Fruit fly (Drosophila melanogaster) whole organism, adult: ENCODE data around the gene eIF1.

ENCODE experiments used
- CG11617 ChIP-seq: fragments of 200-800 bp; sonication (Bioruptor generic); optimal IDR thresholded peaks from 2 replicates; lab custom pipeline; 2017; ENCODE audit warnings: mild to moderate bottlenecking, missing biosample characterization, missing genetic modification reagents, missing genetic modification characterization
- CG12768 ChIP-seq: fragments of 200-800 bp; sonication (Bioruptor generic); optimal IDR thresholded peaks from 2 replicates; lab custom pipeline; 2017; ENCODE audit warnings: missing biosample characterization, missing genetic modification characterization, mild to moderate bottlenecking, moderate library complexity, missing genetic modification reagents
- CG14711 ChIP-seq: fragments of 200-800 bp; sonication (Bioruptor generic); optimal IDR thresholded peaks from 2 replicates; lab custom pipeline; 2018; ENCODE audit warnings: missing biosample characterization, mild to moderate bottlenecking, missing genetic modification characterization, moderate library complexity
- CG1620 ChIP-seq: fragments of 200-800 bp; sonication (Bioruptor generic); optimal IDR thresholded peaks from 2 replicates; lab custom pipeline; 2016; ENCODE audit warnings: missing biosample characterization, missing genetic modification characterization
- CG33017 ChIP-seq: fragments of 200-800 bp; sonication (Bioruptor generic); optimal IDR thresholded peaks from 2 replicates; lab custom pipeline; 2018; ENCODE audit warnings: missing biosample characterization, mild to moderate bottlenecking, missing genetic modification characterization, moderate library complexity
- CG5204 ChIP-seq: fragments of 200-800 bp; sonication (Bioruptor generic); optimal IDR thresholded peaks from 2 replicates; lab custom pipeline; 2016; ENCODE audit warnings: missing biosample characterization, missing genetic modification characterization
- CG7045 ChIP-seq: fragments of 200-800 bp; sonication (Bioruptor generic); optimal IDR thresholded peaks from 2 replicates; lab custom pipeline; 2017; ENCODE audit warnings: missing biosample characterization, mild to moderate bottlenecking, missing genetic modification characterization
- CG7101 ChIP-seq: fragments of 200-800 bp; sonication (Bioruptor generic); optimal IDR thresholded peaks from 2 replicates; lab custom pipeline; 2018; ENCODE audit warnings: missing biosample characterization, mild to moderate bottlenecking, missing genetic modification characterization, moderate library complexity
- Clk ChIP-seq: fragments of 200-800 bp; sonication (Bioruptor generic); optimal IDR thresholded peaks from 2 replicates; lab custom pipeline; 2017; ENCODE audit warnings: missing biosample characterization, missing genetic modification characterization
- Crg-1 ChIP-seq: fragments of 200-800 bp; sonication (Bioruptor generic); optimal IDR thresholded peaks from 2 replicates; lab custom pipeline; 2016; ENCODE audit warnings: missing biosample characterization, missing genetic modification characterization
- Hr96 ChIP-seq: fragments of 200-800 bp; sonication (Bioruptor generic); optimal IDR thresholded peaks from 2 replicates; lab custom pipeline; 2016; ENCODE audit warnings: missing biosample characterization, missing genetic modification characterization
- Mnt ChIP-seq: fragments of 200-800 bp; sonication (Bioruptor generic); optimal IDR thresholded peaks from 2 replicates; lab custom pipeline; 2016; ENCODE audit warnings: missing biosample characterization, mild to moderate bottlenecking, missing genetic modification characterization
- bab1 ChIP-seq: fragments of 200-800 bp; sonication (Bioruptor generic); optimal IDR thresholded peaks from 3 replicates; lab custom pipeline; 2019; ENCODE audit warnings: missing biosample characterization, mild to moderate bottlenecking, missing genetic modification characterization, moderate library complexity
- cic ChIP-seq: fragments of 200-800 bp; sonication (Bioruptor generic); optimal IDR thresholded peaks from 2 replicates; lab custom pipeline; 2017; ENCODE audit warnings: missing biosample characterization, mild to moderate bottlenecking, missing genetic modification characterization, moderate library complexity
- cnc ChIP-seq, 2 experiments: fragments of >200 bp; optimal IDR thresholded peaks; 2 replicates each; lab custom pipeline; 2017
- kay ChIP-seq: fragments of 200-800 bp; sonication (Bioruptor generic); peaks from one replicate; lab custom pipeline; 2016; ENCODE audit warnings: missing biosample characterization, missing genetic modification characterization, borderline replicate concordance
- ovo ChIP-seq: fragments of 200-800 bp; sonication (Bioruptor generic); optimal IDR thresholded peaks from 2 replicates; lab custom pipeline; 2016; ENCODE audit warnings: missing biosample characterization, missing genetic modification characterization
- pad ChIP-seq: fragments of 200-800 bp; sonication (Bioruptor generic); optimal IDR thresholded peaks from 3 replicates; lab custom pipeline; 2017; ENCODE audit warnings: missing biosample characterization, missing genetic modification characterization, mild to moderate bottlenecking, moderate library complexity, missing genetic modification reagents
- tj ChIP-seq: fragments of 200-800 bp; sonication (Bioruptor generic); optimal IDR thresholded peaks from 3 replicates; lab custom pipeline; 2017; ENCODE audit warnings: missing biosample characterization, mild to moderate bottlenecking, missing genetic modification characterization, moderate library complexity
- toe ChIP-seq: fragments of 200-800 bp; sonication (Bioruptor generic); optimal IDR thresholded peaks from 2 replicates; lab custom pipeline; 2016; ENCODE audit warnings: missing biosample characterization, missing genetic modification characterization

The eIF1 gene

DNA sequence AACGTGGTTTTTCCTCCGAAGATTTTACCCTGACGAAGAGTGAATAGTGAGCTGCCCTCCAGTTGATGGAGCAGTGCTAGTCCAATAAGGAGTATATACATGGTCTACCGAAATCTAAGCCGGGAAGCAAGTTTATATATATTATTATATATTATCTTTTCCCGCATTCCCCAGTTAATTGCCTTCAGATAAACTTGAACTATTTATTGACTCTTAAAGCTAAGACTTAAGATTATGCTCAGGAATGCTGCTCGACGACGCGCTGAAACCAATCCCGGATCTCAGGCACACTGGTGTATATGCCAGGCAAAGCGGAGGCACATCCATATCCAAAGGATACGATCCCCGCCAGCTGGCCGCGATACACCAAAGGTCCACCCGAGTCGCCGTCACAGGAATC is 17.8 kb upstream of the eIF1 start, which contains the start of gene CG32277:
TSS of gene CG32277 (minus strand) at position 101 of the 400 bp plus-strand sequence.
- TF ChIP-seq CG1620 (GFP tag; lab: Kevin White, UChicago) (no peak), CG12768 (GFP tag; lab: Kevin White, UChicago) (no peak), bab1 (no peak), CG33017 (no peak), toe (no peak), cic (GFP tag; lab: Kevin White, UChicago) (no peak), CG7045 (GFP tag; lab: Kevin White, UChicago) (no peak), pad (GFP tag; lab: Kevin White, UChicago) (no peak), cnc (optimal IDR thresholded peaks at IDR 0.05; lab: Kevin White, UChicago) (no peak), kay (GFP tag; lab: Kevin White, UChicago) (no peak), CG5204 (GFP tag; lab: Kevin White, UChicago) (no peak), CG11617 (GFP tag; lab: Kevin White, UChicago) (no peak), Clk (GFP tag; lab: Kevin White, UChicago) (no peak), Hr96 (GFP tag; lab: Kevin White, UChicago) (no peak), Mnt (GFP tag; lab: Kevin White, UChicago) (no peak), CG7101 (tag; lab: Kevin White, UChicago) (no peak), ovo (GFP tag; lab: Kevin White, UChicago) (no peak), CG14711 (tag; lab: Kevin White, UChicago) (no peak), Crg-1 (GFP tag; lab: Kevin White, UChicago) (no peak), tj (GFP tag; lab: Kevin White, UChicago) (no peak)

DNA sequence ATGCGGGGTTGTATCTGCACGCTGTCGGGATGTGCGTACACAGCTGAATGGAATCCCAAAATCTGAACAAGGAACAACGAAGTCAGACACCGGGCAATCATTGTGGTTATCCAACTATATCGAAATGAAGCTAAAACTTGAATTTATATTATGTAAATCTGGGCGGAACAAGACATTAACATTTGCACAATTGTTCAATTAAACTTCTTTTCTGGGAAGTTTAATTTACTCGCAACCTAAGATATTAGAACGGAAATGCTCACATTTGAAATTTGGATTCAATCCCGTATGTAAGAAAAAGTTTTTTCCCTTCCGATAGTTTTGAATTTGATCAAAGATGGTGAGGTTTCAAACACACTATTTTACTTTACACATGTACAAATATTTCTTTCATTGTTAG is 16.9 kb upstream of the eIF1 start, which contains the start of gene CG33160:
TSS of gene CG33160 (minus strand) at position 101 of the 400 bp plus-strand sequence.
- TF ChIP-seq Hr96 (GFP tag; lab: Kevin White, UChicago) (no peak), bab1 (no peak)

DNA sequence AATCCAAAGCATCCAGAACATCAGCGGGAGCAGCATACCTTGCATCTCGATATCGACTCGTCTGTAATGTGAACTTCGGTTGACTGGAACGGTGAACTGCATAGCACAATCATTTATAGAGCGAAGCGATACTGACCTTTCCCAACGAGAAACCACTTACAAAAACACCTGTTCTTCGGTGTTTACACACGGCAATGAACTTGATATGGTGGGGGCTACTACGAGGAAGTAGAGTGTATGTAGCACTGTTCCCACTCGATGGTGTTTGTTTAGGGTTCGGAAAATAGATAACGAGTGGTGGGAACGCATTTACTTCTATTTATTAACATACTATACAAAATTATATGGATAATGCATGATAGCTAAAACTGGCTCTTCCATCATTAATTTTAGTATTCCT is 14.2 kb upstream of the eIF1 start, which contains the start of the genes CG32269 and CG32270:
TSS of gene CG32269 (minus strand) at position 91 of the 400 bp plus-strand sequence.
TSS of gene CG32270 (minus strand) at position 91 of the 400 bp plus-strand sequence.
- peak; percentile 18 for TF ChIP-seq CG11617 (GFP tag; lab: Kevin White, UChicago)
- TF ChIP-seq kay (GFP tag; lab: Kevin White, UChicago) = no peak
- peak; percentile 52 for TF ChIP-seq CG7045 (GFP tag; lab: Kevin White, UChicago)
- peak; percentile 65 for TF ChIP-seq cic (GFP tag; lab: Kevin White, UChicago)
- TF ChIP-seq bab1 = no peak
- TF ChIP-seq Mnt (GFP tag; lab: Kevin White, UChicago) = peak; percentile 60
- no peak for TF ChIP-seq cnc (optimal IDR thresholded peaks at IDR 0.05; lab: Kevin White, UChicago)
- peak; percentile 12 for TF ChIP-seq pad (GFP tag; lab: Kevin White, UChicago)
- TF ChIP-seq CG5204 (GFP tag; lab: Kevin White, UChicago) = no peak
- TF ChIP-seq CG33017 = peak; percentile 2
- TF ChIP-seq CG14711 (tag; lab: Kevin White, UChicago) = no peak
- TF ChIP-seq Crg-1 (GFP tag; lab: Kevin White, UChicago) = peak; percentile 51
- TF ChIP-seq Hr96 (GFP tag; lab: Kevin White, UChicago) = peak; percentile 40
- TF ChIP-seq tj (GFP tag; lab: Kevin White, UChicago) = no peak
- peak; percentile 23 for TF ChIP-seq CG1620 (GFP tag; lab: Kevin White, UChicago)
- peak; percentile 48 for TF ChIP-seq CG7101 (tag; lab: Kevin White, UChicago)
- TF ChIP-seq Clk (GFP tag; lab: Kevin White, UChicago) = no peak
- TF ChIP-seq ovo (GFP tag; lab: Kevin White, UChicago) = peak; percentile 24
- TF ChIP-seq toe = peak; percentile 46
- TF ChIP-seq CG12768 (GFP tag; lab: Kevin White, UChicago) = peak; percentile 73

DNA sequence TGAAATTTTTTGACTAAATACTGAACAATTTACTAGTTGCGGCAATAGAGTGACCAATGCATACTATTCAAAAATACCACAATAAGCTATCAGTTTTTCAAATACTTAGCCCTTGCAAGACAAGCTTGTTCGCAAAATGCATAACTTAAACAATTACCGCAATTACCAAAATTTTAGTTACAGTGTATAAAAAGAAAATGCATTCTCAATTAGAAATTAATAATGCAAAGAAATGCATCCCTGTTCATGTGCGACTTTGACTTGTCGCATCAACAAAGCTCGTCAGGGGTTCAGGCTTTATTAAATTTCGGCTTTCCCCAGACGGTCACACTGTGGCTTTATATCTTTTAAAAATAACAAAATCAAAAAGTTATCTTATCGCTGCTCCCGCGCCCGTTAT is 4.3 kb upstream of the eIF1 start, which contains the start of the genes hob and nSMase:
TSS of gene hob (minus strand) at position 62 of the 400 bp plus-strand sequence.
TSS of gene nSMase (plus strand) at position 298 of the 400 bp plus-strand sequence.
- TF ChIP-seq toe = no peak
- peak; percentile 8 for TF ChIP-seq tj (GFP tag; lab: Kevin White, UChicago)
- TF ChIP-seq Mnt (GFP tag; lab: Kevin White, UChicago) = peak; percentile 60
- TF ChIP-seq CG1620 (GFP tag; lab: Kevin White, UChicago) = peak; percentile 13
- peak; percentile 37 for TF ChIP-seq CG11617 (GFP tag; lab: Kevin White, UChicago)
- peak; percentile 14 for TF ChIP-seq CG14711 (tag; lab: Kevin White, UChicago)
- peak; percentile 33 for TF ChIP-seq CG7101 (tag; lab: Kevin White, UChicago)
- TF ChIP-seq ovo (GFP tag; lab: Kevin White, UChicago) = no peak
- TF ChIP-seq pad (GFP tag; lab: Kevin White, UChicago) = peak; percentile 4
- TF ChIP-seq bab1 = peak; percentile 64
- no peak for TF ChIP-seq cnc (optimal IDR thresholded peaks at IDR 0.05; lab: Kevin White, UChicago)
- peak; percentile 47 for TF ChIP-seq cic (GFP tag; lab: Kevin White, UChicago)

DNA sequence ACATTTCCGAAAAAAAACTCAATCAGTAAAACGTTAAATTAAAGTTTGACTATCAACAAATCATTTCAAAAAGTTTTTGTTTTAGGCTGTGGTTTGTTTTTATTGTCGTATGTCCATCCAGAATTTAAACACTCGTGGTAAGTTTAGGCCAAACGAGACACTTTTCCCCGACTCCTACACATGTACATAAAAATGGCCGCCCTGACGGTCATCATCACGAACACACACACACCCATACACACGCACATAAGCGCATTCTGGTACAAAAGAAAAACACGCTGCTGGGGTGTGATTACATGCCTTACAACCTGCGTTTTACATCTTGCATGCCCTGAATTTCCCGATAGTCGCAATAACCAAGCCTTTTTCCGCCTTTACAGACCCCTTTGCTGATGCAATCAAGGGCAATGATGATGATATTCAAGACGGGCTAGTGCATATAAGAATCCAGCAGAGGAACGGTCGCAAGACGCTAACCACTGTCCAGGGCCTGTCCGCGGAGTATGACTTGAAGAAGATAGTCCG is 311 bp downstream of the eIF1 start:
- TF ChIP-seq CG5204 (GFP tag; lab: Kevin White, UChicago) (no peak), CG12768 (GFP tag; lab: Kevin White, UChicago) (no peak), ovo (GFP tag; lab: Kevin White, UChicago) (no peak), bab1 (no peak), CG33017 (no peak), toe (no peak), CG11617 (GFP tag; lab: Kevin White, UChicago) (no peak), cnc (optimal IDR thresholded peaks at IDR 0.05; lab: Kevin White, UChicago) (no peak)
